Worm (Caenorhabditis elegans): ENCODE measurements around the gene F28C6.5.

DNA sequence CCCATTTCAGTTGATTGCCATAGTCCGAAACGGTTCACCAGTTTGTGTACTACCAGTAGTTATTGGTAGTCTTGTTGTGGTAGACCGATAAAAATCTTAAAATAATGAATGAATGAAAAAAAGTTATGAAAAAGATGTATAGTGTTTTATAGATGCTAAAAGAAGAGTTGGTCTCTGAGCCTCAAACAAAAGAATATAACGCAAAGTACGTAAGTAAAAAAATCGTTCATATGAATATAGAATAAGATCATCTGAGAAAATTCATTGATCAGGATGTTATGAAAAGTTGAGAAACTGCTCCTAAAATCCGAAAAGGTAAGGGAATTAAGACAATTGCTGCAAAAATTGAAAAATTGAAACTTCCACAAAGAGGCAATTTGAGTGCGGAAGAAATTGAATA is 18.2 kb downstream of the F28C6.5 start, which contains the start of gene chhy-1:
- TF ChIP-seq tab-1 (GFP tag; IDR thresholded peaks at IDR 0.05) = no peak
- TF ChIP-seq flt-1 (GFP tag; IDR thresholded peaks at IDR 0.05) = no peak

Measured in whole organism, midembryonic.